Worm (Caenorhabditis elegans): Measurements from ENCODE around the gene srt-73.

DNA sequence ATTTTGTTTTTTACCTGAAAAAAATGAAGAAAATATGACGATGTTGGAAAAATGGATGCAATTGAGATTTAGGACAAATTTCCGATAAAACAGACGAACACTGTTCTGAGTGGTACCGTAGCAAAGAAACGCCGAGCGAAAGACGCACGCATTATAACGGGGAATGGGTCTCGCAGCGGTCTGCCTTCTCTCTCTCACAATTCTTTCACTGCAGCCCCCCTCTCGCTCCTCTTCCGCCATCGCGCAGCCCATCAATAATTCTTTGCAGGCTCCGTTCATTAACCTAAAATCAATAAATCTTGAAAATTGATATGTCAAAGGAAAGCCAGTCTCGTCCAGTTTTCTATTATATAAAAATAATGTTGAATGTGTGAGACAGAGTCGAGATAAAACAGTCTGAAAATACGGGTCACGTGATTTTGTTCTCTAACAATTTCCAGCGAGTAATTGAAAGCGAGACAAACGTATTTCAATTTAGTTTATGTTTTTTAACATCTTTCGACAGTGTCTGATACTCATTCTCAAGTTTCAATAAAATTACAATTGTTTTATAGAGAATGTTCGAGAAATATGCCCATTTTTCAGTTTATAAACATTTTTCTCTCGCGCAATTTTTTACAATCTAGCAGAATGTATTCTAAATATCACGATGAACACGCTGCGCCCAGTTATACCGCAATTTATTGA is 30.5 kb downstream of the srt-73 start:
- TF ChIP-seq egl-44 (GFP tag; IDR thresholded peaks at IDR 0.05) (no peak), dpff-1 (tag; optimal IDR thresholded peaks at IDR 0.05) (no peak), pha-4 (tag; optimal IDR thresholded peaks at IDR 0.05) (no peak), ama-1 (optimal IDR thresholded peaks at IDR 0.05) (no peak), ama-1 (GFP tag; optimal IDR thresholded peaks at IDR 0.05) (no peak), nhr-90 (tag; optimal IDR thresholded peaks at IDR 0.05) (no peak), Y79H2A.3 (GFP tag; conservative IDR thresholded peaks at IDR 0.05) (no peak), nfyb-1 (GFP tag; IDR thresholded peaks at IDR 0.05) (no peak), him-1 (tag; optimal IDR thresholded peaks at IDR 0.05) (no peak), dpl-1 (GFP tag; optimal IDR thresholded peaks at IDR 0.05) (no peak), lsy-27 (tag; optimal IDR thresholded peaks at IDR 0.05; ENCODE audit: borderline replicate concordance, insufficient read depth) (no peak), lin-54 (GFP tag; optimal IDR thresholded peaks at IDR 0.05) (peak; percentile 2), unc-62 (GFP tag; optimal IDR thresholded peaks at IDR 0.05) (no peak)
